Fruit fly (Drosophila melanogaster) whole organism: ENCODE data around the gene CG18508.
A peak's percentile ranks its signal among the peaks of the same experiment; 100 is the strongest.

ENCODE experiments used
- CG8478 ChIP-seq: fragments of >200 bp; optimal IDR thresholded peaks from 2 replicates; lab custom pipeline; 2018; ENCODE audit warnings: inconsistent platforms
- Dll ChIP-seq: fragments of >200 bp; optimal IDR thresholded peaks from 2 replicates; lab custom pipeline; 2017
- EcR ChIP-seq, 2 experiments: fragments of >200 bp; optimal IDR thresholded peaks; 2 replicates each; lab custom pipeline; 2017; ENCODE audit warnings: missing biosample characterization in 2 of 2, missing genetic modification characterization in 2 of 2, missing genetic modification reagents in 2 of 2
- pan ChIP-seq: fragments of >200 bp; optimal IDR thresholded peaks from 2 replicates; lab custom pipeline; 2017
- psq ChIP-seq: fragments of >200 bp; optimal IDR thresholded peaks from 2 replicates; lab custom pipeline; 2017
- usp ChIP-seq: fragments of >200 bp; optimal IDR thresholded peaks from 2 replicates; lab custom pipeline; 2017; ENCODE audit warnings: missing biosample characterization, missing genetic modification characterization, mixed read lengths

The CG18508 gene

DNA sequence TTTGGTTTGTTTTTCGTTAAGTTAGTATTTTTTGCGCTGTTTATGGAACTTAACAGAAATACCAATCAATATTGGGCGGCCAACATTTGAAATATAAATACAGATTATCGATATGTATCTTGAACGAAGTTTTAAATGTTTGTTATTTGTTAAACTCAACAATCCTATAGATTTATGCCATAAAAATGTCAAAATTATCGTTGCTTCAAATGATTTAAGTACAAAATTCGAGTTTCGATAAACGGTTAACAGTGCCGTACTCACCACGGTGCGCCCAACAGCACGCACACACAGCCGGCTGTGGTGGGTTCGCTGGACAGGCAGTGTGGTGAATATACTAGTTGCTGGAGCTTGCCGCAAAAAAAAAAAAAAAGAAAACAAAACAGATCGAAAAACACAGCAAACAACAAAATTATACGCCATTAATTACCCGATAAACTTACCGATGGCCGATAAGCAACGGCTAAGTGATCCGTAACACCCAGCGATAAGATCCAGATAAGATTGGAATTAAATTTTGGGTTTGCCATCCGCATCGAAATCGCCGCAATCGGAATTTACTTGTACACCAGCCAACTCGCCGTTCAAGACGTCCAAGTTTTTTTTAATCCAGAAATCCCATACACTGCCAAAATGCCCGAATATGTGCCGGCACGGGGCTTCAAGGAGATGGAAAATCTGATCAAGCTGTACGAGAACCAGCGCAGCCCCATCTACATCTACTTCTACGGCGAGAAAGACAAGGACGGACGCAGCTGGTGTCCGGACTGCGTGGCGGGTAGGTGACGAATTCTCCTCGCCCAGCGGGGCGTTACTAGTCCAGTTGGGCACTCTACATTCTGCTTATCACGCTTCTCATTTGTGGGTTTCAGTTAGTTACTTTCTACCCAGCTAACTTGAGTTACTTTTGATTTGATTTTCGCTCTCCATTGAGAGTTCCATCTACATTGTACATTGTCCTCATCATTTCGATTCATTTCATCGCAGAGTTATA lies 2.2 kb upstream of the CG18508 start, which contains the start of gene CG3939:
TSS of gene CG3939 (plus strand) at position 138 of the 994 bp plus-strand sequence.
- TF ChIP-seq usp (no peak), pan (no peak), Dll (lab: Kevin White, UChicago) (no peak)

- TF ChIP-seq usp = no peak
- no peak for TF ChIP-seq CG8478 (lab: Kevin White, UChicago)
Measured at dm6 chrX:3174374-3174773, 1.4 kb upstream of the CG18508 start, which contains the start of gene Fcp3C. Fcp3C (minus strand) TSS chrX:3174474.

- TF ChIP-seq EcR (GFP tag; optimal IDR thresholded peaks at IDR 0.05; lab: Kevin White, UChicago) = no peak
- TF ChIP-seq CG8478 (lab: Kevin White, UChicago) = no peak
- TF ChIP-seq usp = no peak
- no peak for TF ChIP-seq Dll (lab: Kevin White, UChicago)
- no peak for TF ChIP-seq psq (lab: Kevin White, UChicago)
- no peak for TF ChIP-seq pan
Measured at dm6 chrX:3172217-3172616, 723 bp downstream of the CG18508 start.

- TF ChIP-seq Dll (lab: Kevin White, UChicago) (peak; percentile 76), usp (no peak)
Measured at dm6 chrX:3162405-3163256, 10.3 kb downstream of the CG18508 start.

- TF ChIP-seq CG8478 (lab: Kevin White, UChicago) = peak; percentile 20
- no peak for TF ChIP-seq EcR (GFP tag; optimal IDR thresholded peaks at IDR 0.05; lab: Kevin White, UChicago)
Measured at dm6 chrX:3161542-3162377, 11.2 kb downstream of the CG18508 start.

DNA sequence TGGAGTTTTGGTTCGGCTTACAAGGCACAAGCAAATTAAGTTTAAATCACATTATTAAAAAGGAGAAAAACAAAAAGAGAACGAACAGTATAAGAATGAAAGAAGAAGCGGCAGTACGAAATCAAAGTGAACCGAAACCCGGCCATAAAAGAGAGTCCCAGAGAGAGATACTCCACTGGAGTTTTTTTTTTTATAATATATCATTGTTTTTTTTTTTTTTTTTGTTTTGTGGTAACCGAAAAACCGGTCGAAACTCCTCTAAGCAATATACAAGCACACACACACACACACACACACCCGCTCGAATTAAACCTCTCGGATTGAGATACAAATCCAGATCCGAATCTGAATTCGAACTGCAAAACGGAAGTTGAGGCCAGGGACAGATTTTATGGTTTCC lies 14.3 kb downstream of the CG18508 start:
- no peak for TF ChIP-seq pan
- no peak for TF ChIP-seq EcR (GFP tag; optimal IDR thresholded peaks at IDR 0.05; lab: Kevin White, UChicago)
- no peak for TF ChIP-seq usp
- TF ChIP-seq Dll (lab: Kevin White, UChicago) = no peak
- no peak for TF ChIP-seq psq (lab: Kevin White, UChicago)
- TF ChIP-seq CG8478 (lab: Kevin White, UChicago) = no peak

DNA sequence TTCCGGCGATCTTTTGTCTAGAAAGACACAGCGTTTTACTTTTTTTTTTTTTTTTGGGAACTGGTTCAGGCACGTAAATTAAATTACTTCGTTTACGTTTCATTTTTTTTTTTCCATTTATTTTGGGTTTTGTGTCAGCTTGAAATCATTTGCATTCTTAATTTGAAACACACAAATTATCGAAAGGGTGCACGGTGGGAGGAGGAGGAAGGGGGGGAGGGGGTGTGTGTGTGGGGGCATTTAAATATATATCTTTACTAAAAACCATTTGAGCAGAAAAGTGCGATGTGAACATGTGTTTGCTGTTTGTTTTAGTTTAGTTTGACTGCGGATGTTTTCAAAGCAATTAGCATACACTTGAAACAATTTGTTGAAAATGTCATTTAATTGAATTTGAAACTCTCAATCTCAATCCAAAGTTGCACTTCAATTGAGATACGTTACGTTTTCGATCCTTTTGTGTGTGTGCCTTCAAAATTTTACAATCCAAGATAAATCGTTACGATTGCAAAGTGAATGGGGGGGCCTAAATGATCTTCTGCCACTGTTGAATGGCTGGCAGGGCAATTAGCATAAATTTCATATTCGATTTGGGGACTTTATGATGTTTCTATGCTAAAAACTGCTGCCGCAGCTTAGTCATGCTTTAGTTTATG lies 15.8 kb downstream of the CG18508 start:
- TF ChIP-seq usp = no peak
- no peak for TF ChIP-seq CG8478 (lab: Kevin White, UChicago)
- no peak for TF ChIP-seq pan
- TF ChIP-seq psq (lab: Kevin White, UChicago) = no peak
- TF ChIP-seq Dll (lab: Kevin White, UChicago) = no peak
- no peak for TF ChIP-seq EcR (GFP tag; optimal IDR thresholded peaks at IDR 0.05; lab: Kevin White, UChicago)

- TF ChIP-seq CG8478 (lab: Kevin White, UChicago) (no peak), psq (lab: Kevin White, UChicago) (no peak), Dll (lab: Kevin White, UChicago) (no peak), EcR (GFP tag; optimal IDR thresholded peaks at IDR 0.05; lab: Kevin White, UChicago) (no peak), usp (no peak), pan (no peak)
Measured at dm6 chrX:3152280-3152679, 20.7 kb downstream of the CG18508 start.

DNA sequence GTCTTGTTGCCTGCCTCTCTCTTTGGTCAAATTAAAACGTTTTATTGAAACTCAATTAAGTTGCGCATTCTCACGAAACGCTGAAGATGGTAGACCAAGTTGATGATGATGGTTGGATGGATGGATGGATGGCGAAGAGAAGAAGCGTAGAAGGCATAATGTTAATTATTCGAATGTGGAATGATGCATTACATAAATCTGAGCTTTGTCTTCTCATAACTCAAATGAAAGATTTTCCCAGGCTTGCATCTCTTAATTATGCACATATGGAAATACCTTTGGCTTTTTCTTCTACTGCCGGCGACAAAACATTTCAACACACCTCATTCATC lies 21.5 kb downstream of the CG18508 start:
- TF ChIP-seq EcR (GFP tag; optimal IDR thresholded peaks at IDR 0.05; lab: Kevin White, UChicago) = no peak
- TF ChIP-seq CG8478 (lab: Kevin White, UChicago) = no peak
- no peak for TF ChIP-seq psq (lab: Kevin White, UChicago)
- no peak for TF ChIP-seq pan

- no peak for TF ChIP-seq Dll (lab: Kevin White, UChicago)
- no peak for TF ChIP-seq EcR (GFP tag; optimal IDR thresholded peaks at IDR 0.05; lab: Kevin White, UChicago)
- TF ChIP-seq pan = no peak
- TF ChIP-seq usp = no peak
- TF ChIP-seq psq (lab: Kevin White, UChicago) = no peak
- no peak for TF ChIP-seq CG8478 (lab: Kevin White, UChicago)
Measured at dm6 chrX:3150655-3151486, 22.1 kb downstream of the CG18508 start.

- TF ChIP-seq Dll (lab: Kevin White, UChicago) (no peak), usp (no peak), pan (no peak), EcR (GFP tag; optimal IDR thresholded peaks at IDR 0.05; lab: Kevin White, UChicago) (no peak), psq (lab: Kevin White, UChicago) (no peak)
Measured at dm6 chrX:3146995-3147394, 25.9 kb downstream of the CG18508 start.
